Fruit fly (Drosophila melanogaster): ENCODE results near the gene bel.

bel gene

DNA sequence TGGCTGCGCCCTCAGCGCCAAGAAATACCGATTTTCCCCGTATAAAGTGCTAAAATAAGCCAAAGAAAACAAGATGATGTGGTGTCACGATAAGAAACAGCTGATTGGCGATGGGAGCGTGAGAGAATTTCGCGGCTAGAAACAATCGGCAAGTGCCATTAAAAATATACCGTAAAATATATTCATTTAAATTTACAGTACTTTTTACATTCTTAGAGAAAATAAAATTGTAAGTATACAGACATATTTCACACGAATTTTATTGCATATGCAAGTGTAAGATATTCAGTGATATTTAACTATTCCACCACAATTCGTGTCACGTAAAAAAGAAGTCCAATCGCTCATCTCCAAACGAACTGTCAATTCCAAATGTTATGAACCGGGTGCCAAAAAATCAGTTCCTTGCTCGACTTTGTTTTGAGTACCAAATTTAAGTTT is 16.0 kb upstream of the bel start, which contains the start of the genes Unc50, CG11755 and CG8043 (continued):
- TF ChIP-seq sna (GFP tag; IDR thresholded peaks at IDR 0.05; ENCODE audit: partially characterized antibody): peak; percentile 99
- no peak for TF ChIP-seq h (optimal IDR thresholded peaks at IDR 0.05)
- TF ChIP-seq E2f2 (GFP tag; IDR thresholded peaks at IDR 0.05): peak; percentile 47; the same call in 1 of the 2 replicates
- TF ChIP-seq CG11093 (GFP tag; IDR thresholded peaks at IDR 0.05): peak; percentile 73; the same call in 2 of the 3 replicates
- peak; percentile 79 for TF ChIP-seq az2 (GFP tag; optimal IDR thresholded peaks at IDR 0.05)
- TF ChIP-seq Ets65A (GFP tag): peak; percentile 93
- peak; percentile 57; the same call in 1 of the 2 replicates for TF ChIP-seq CG11247 (GFP tag; IDR thresholded peaks at IDR 0.05)
- TF ChIP-seq Mes4 (GFP tag; optimal IDR thresholded peaks at IDR 0.05): peak; percentile 27
- TF ChIP-seq CG16863 (GFP tag; optimal IDR thresholded peaks at IDR 0.05): peak; percentile 44
- TF ChIP-seq Hmr (GFP tag; optimal IDR thresholded peaks at IDR 0.05): peak; percentile 84
- peak; percentile 48 for TF ChIP-seq luna (GFP tag; optimal IDR thresholded peaks at IDR 0.05)
- no peak for TF ChIP-seq CG30431 (GFP tag; optimal IDR thresholded peaks at IDR 0.05)
- TF ChIP-seq CG17612 (GFP tag; IDR thresholded peaks at IDR 0.05): no peak
- TF ChIP-seq aop (GFP tag; IDR thresholded peaks at IDR 0.05): no peak
- no peak for TF ChIP-seq ftz-f1 (GFP tag; optimal IDR thresholded peaks at IDR 0.05)
- no peak for TF ChIP-seq usp (GFP tag; optimal IDR thresholded peaks at IDR 0.05)
- TF ChIP-seq salm (tag; optimal IDR thresholded peaks at IDR 0.05): no peak
- peak; percentile 72 for TF ChIP-seq Taf1 (GFP tag; IDR thresholded peaks at IDR 0.05)
- TF ChIP-seq trem (tag; optimal IDR thresholded peaks at IDR 0.05): peak; percentile 94
- peak; percentile 89 for TF ChIP-seq CoRest (tag; optimal IDR thresholded peaks at IDR 0.05)
- TF ChIP-seq CG16815 (GFP tag; optimal IDR thresholded peaks at IDR 0.05): peak; percentile 57
- no peak for TF ChIP-seq dm (GFP tag; optimal IDR thresholded peaks at IDR 0.05)
- TF ChIP-seq chinmo (GFP tag; IDR thresholded peaks at IDR 0.05; ENCODE audit: partially characterized antibody): peak; percentile 85; the same call in 2 of the 4 replicates
- peak; percentile 79 for TF ChIP-seq CG34376 (GFP tag; optimal IDR thresholded peaks at IDR 0.05)
- TF ChIP-seq CG2120 (GFP tag; optimal IDR thresholded peaks at IDR 0.05): peak; percentile 89
- TF ChIP-seq org-1 (GFP tag; optimal IDR thresholded peaks at IDR 0.05): no peak
- no peak for TF ChIP-seq ab (GFP tag; optimal IDR thresholded peaks at IDR 0.05)
- TF ChIP-seq stwl (tag; optimal IDR thresholded peaks at IDR 0.05): no peak
- peak; percentile 44 for TF ChIP-seq CG10959 (GFP tag; IDR thresholded peaks at IDR 0.05)
- TF ChIP-seq Atf6 (GFP tag; IDR thresholded peaks at IDR 0.05): peak; percentile 63; the same call in 1 of the 2 replicates
- peak; percentile 99 for TF ChIP-seq CG13287 (GFP tag; IDR thresholded peaks at IDR 0.05; ENCODE audit: partially characterized antibody)
- no peak for TF ChIP-seq yki (optimal IDR thresholded peaks at IDR 0.05)
- peak; percentile 87 for TF ChIP-seq gem (tag; optimal IDR thresholded peaks at IDR 0.05)
- peak; percentile 15 for TF ChIP-seq fd102C (GFP tag; optimal IDR thresholded peaks at IDR 0.05)
- peak; percentile 66 for TF ChIP-seq Dip3 (GFP tag; optimal IDR thresholded peaks at IDR 0.05)
- TF ChIP-seq MTF-1 (GFP tag; optimal IDR thresholded peaks at IDR 0.05; ENCODE audit: borderline replicate concordance): no peak
- TF ChIP-seq disco-r (GFP tag; optimal IDR thresholded peaks at IDR 0.05): peak; percentile 53
- peak; percentile 30 for TF ChIP-seq CG31388 (GFP tag; optimal IDR thresholded peaks at IDR 0.05)
- TF ChIP-seq Scr (GFP tag; IDR thresholded peaks at IDR 0.05; ENCODE audit: partially characterized antibody): peak; percentile 99
- TF ChIP-seq CG31441 (GFP tag; IDR thresholded peaks at IDR 0.05): peak; percentile 78
- TF ChIP-seq CG1792 (GFP tag; optimal IDR thresholded peaks at IDR 0.05): no peak
- peak; percentile 93 for TF ChIP-seq amos (GFP tag; IDR thresholded peaks at IDR 0.05; ENCODE audit: partially characterized antibody)
- TF ChIP-seq gce (GFP tag; IDR thresholded peaks at IDR 0.05): no peak
- no peak for TF ChIP-seq exex (tag; optimal IDR thresholded peaks at IDR 0.05)
- no peak for TF ChIP-seq CG12071 (GFP tag; optimal IDR thresholded peaks at IDR 0.05)
- peak; percentile 52 for TF ChIP-seq caup (GFP tag; optimal IDR thresholded peaks at IDR 0.05; ENCODE audit: severe bottlenecking)
- peak; percentile 19 for TF ChIP-seq CG31365 (tag; optimal IDR thresholded peaks at IDR 0.05)
- TF ChIP-seq nerfin-2 (GFP tag; IDR thresholded peaks at IDR 0.05; ENCODE audit: partially characterized antibody): peak; percentile 88
- peak; percentile 17 for TF ChIP-seq oc (tag; optimal IDR thresholded peaks at IDR 0.05)
- peak; percentile 20 for TF ChIP-seq emc (GFP tag; optimal IDR thresholded peaks at IDR 0.05)
- peak; percentile 7 for TF ChIP-seq tup (GFP tag; optimal IDR thresholded peaks at IDR 0.05)
